Fruit fly (Drosophila melanogaster): ENCODE measurements around the gene CG3552.
A peak's percentile ranks its signal among the peaks of the same experiment; 100 is the strongest.

Gene CG3552

dm6 chr3L:9505007-9505712 lies 49.0 kb downstream of the CG3552 start, which contains the start of gene path (continued):
- no peak for TF ChIP-seq H2.0 (GFP tag; IDR thresholded peaks at IDR 0.05)
- no peak for TF ChIP-seq disco-r (GFP tag; optimal IDR thresholded peaks at IDR 0.05)
- TF ChIP-seq scrt (GFP tag; optimal IDR thresholded peaks at IDR 0.05): peak; percentile 45
- TF ChIP-seq Med (GFP tag): peak; percentile 85
- no peak for TF ChIP-seq BEAF-32 (GFP tag; optimal IDR thresholded peaks at IDR 0.05)
- no peak for TF ChIP-seq jigr1 (GFP tag; IDR thresholded peaks at IDR 0.05)
- no peak for TF ChIP-seq sna (GFP tag; IDR thresholded peaks at IDR 0.05; ENCODE audit: partially characterized antibody)
- peak; percentile 13 for TF ChIP-seq ewg (GFP tag; optimal IDR thresholded peaks at IDR 0.05)
- peak; percentile 66 for TF ChIP-seq Meics (GFP tag; optimal IDR thresholded peaks at IDR 0.05)
- no peak for TF ChIP-seq Mrtf (GFP tag; IDR thresholded peaks at IDR 0.05)
- TF ChIP-seq CG34224 (GFP tag; IDR thresholded peaks at IDR 0.05; ENCODE audit: partially characterized antibody): no peak; the same call in 2 of the 3 replicates
- TF ChIP-seq gcm2 (GFP tag; optimal IDR thresholded peaks at IDR 0.05): no peak
- TF ChIP-seq bigmax (GFP tag; optimal IDR thresholded peaks at IDR 0.05): no peak
- peak; percentile 26 for TF ChIP-seq CG8290 (GFP tag; optimal IDR thresholded peaks at IDR 0.05)
- TF ChIP-seq CG8290 (tag; optimal IDR thresholded peaks at IDR 0.05): peak in 1 of 2 experiments; percentile 77
- peak; percentile 28 for TF ChIP-seq CG15601 (tag; optimal IDR thresholded peaks at IDR 0.05)
- TF ChIP-seq HmgZ (tag; optimal IDR thresholded peaks at IDR 0.05): peak; percentile 22
- TF ChIP-seq lilli (GFP tag; optimal IDR thresholded peaks at IDR 0.05): peak; percentile 24
- no peak for TF ChIP-seq h (optimal IDR thresholded peaks at IDR 0.05)
- no peak for TF ChIP-seq zen (tag; optimal IDR thresholded peaks at IDR 0.05)
- TF ChIP-seq CG3847 (GFP tag; IDR thresholded peaks at IDR 0.05): no peak
- no peak for TF ChIP-seq sc (optimal IDR thresholded peaks at IDR 0.05)
- TF ChIP-seq sc (GFP tag; optimal IDR thresholded peaks at IDR 0.05): no peak
- peak; percentile 79 for TF ChIP-seq CG2712 (tag; optimal IDR thresholded peaks at IDR 0.05)
- peak; percentile 8 for TF ChIP-seq unpg (GFP tag; optimal IDR thresholded peaks at IDR 0.05)
- no peak for TF ChIP-seq knrl (GFP tag; IDR thresholded peaks at IDR 0.05; ENCODE audit: partially characterized antibody)
- TF ChIP-seq zfh2 (GFP tag; optimal IDR thresholded peaks at IDR 0.05): no peak
- no peak for TF ChIP-seq caup (GFP tag; optimal IDR thresholded peaks at IDR 0.05; ENCODE audit: severe bottlenecking)
- TF ChIP-seq vvl (GFP tag; IDR thresholded peaks at IDR 0.05): no peak; the same call in 1 of the 2 replicates
- TF ChIP-seq CG2875 (GFP tag; optimal IDR thresholded peaks at IDR 0.05): no peak
- 0 out of 4 replicates have a peak, but pooled peaks have one; percentile 12 for TF ChIP-seq Gug (GFP tag; IDR thresholded peaks at IDR 0.05)
- TF ChIP-seq vnd (GFP tag; IDR thresholded peaks at IDR 0.05; ENCODE audit: partially characterized antibody): no peak
- no peak for TF ChIP-seq zf30C (GFP tag; optimal IDR thresholded peaks at IDR 0.05)
- peak in 1 of 3 experiments; percentile 30 for TF ChIP-seq Stat92E (GFP tag; optimal IDR thresholded peaks at IDR 0.05)
- TF ChIP-seq CG15073 (GFP tag; optimal IDR thresholded peaks at IDR 0.05): no peak
- no peak for TF ChIP-seq CG15479 (GFP tag; optimal IDR thresholded peaks at IDR 0.05)
- no peak for TF ChIP-seq kay (GFP tag; optimal IDR thresholded peaks at IDR 0.05)
- no peak for TF ChIP-seq CG4730 (GFP tag; IDR thresholded peaks at IDR 0.05)
- no peak for TF ChIP-seq CG14860 (GFP tag; IDR thresholded peaks at IDR 0.05; ENCODE audit: partially characterized antibody)
- TF ChIP-seq so (GFP tag; IDR thresholded peaks at IDR 0.05): no peak
- no peak for TF ChIP-seq CG7786 (GFP tag; optimal IDR thresholded peaks at IDR 0.05)
- TF ChIP-seq Spps (tag; optimal IDR thresholded peaks at IDR 0.05): peak; percentile 59
- TF ChIP-seq abd-A (tag; optimal IDR thresholded peaks at IDR 0.05): peak; percentile 65
- TF ChIP-seq bab2 (GFP tag; optimal IDR thresholded peaks at IDR 0.05): no peak
- TF ChIP-seq Oaz (GFP tag; IDR thresholded peaks at IDR 0.05): no peak
- no peak for TF ChIP-seq psq (GFP tag; optimal IDR thresholded peaks at IDR 0.05)
- TF ChIP-seq CG7271 (tag; optimal IDR thresholded peaks at IDR 0.05): no peak
- TF ChIP-seq fd96Cb (tag; optimal IDR thresholded peaks at IDR 0.05): peak; percentile 50
- TF ChIP-seq ind (GFP tag; optimal IDR thresholded peaks at IDR 0.05): peak; percentile 15
- no peak for TF ChIP-seq ase (GFP tag; IDR thresholded peaks at IDR 0.05)

Measured in whole organism, embryonic.